Fruit fly (Drosophila melanogaster) whole organism, embryonic: Measurements from ENCODE around the gene Trf.
A peak's percentile ranks its signal among the peaks of the same experiment; 100 is the strongest.

ENCODE experiments used
- CG10267 ChIP-seq: fragments of 200-800 bp; sonication (Bioruptor generic); optimal IDR thresholded peaks from 2 replicates; lab custom pipeline; 2018; ENCODE audit warnings: missing biosample characterization, mild to moderate bottlenecking, missing genetic modification characterization, moderate library complexity
- CG10979 ChIP-seq: fragments of 200-800 bp; sonication (Bioruptor generic); optimal IDR thresholded peaks from 2 replicates; lab custom pipeline; 2018; ENCODE audit warnings: missing biosample characterization, mild to moderate bottlenecking, missing genetic modification characterization, moderate library complexity
- CG13775 ChIP-seq: fragments of 200-800 bp; sonication (Bioruptor generic); optimal IDR thresholded peaks from 3 replicates; lab custom pipeline; 2017; ENCODE audit warnings: missing biosample characterization, mild to moderate bottlenecking, missing genetic modification characterization
- CG14667 ChIP-seq: fragments of 200-800 bp; sonication (Bioruptor generic); IDR thresholded peaks from 2 replicates; pipeline ENCODE4 v1.3.6; 2022; ENCODE audit warnings: missing biosample characterization, missing genetic modification characterization
- CG14710 ChIP-seq: fragments of 200-800 bp; sonication (Bioruptor generic); optimal IDR thresholded peaks from 3 replicates; lab custom pipeline; 2019; ENCODE audit warnings: missing biosample characterization, mild to moderate bottlenecking, missing genetic modification characterization, moderate library complexity
- CG15073 ChIP-seq: fragments of 200-800 bp; sonication (Bioruptor generic); optimal IDR thresholded peaks from 2 replicates; lab custom pipeline; 2016; ENCODE audit warnings: missing biosample characterization, missing genetic modification characterization
- CG1602 ChIP-seq: fragments of 200-800 bp; sonication (Bioruptor generic); optimal IDR thresholded peaks from 3 replicates; lab custom pipeline; 2016; ENCODE audit warnings: missing biosample characterization, missing genetic modification characterization
- CG17359 ChIP-seq: fragments of 200-800 bp; sonication (Bioruptor generic); optimal IDR thresholded peaks from 3 replicates; lab custom pipeline; 2018; ENCODE audit warnings: missing biosample characterization, mild to moderate bottlenecking, missing genetic modification characterization, moderate library complexity
- CG34224 ChIP-seq: fragments of 200-800 bp; sonication (Bioruptor generic); IDR thresholded peaks from 3 replicates; pipeline ENCODE4 v1.3.6; 2022; ENCODE audit warnings: missing biosample characterization, missing genetic modification characterization; ENCODE audit not compliant: partially characterized antibody
- CG4730 ChIP-seq: fragments of 200-800 bp; sonication (Bioruptor generic); IDR thresholded peaks from 2 replicates; pipeline ENCODE4 v1.3.6; 2022; ENCODE audit warnings: missing biosample characterization, missing genetic modification characterization
- CG6813 ChIP-seq: fragments of 200-800 bp; sonication (Bioruptor generic); optimal IDR thresholded peaks from 2 replicates; lab custom pipeline; 2017; ENCODE audit warnings: missing biosample characterization, missing genetic modification characterization, mild to moderate bottlenecking, moderate library complexity, missing genetic modification reagents
- CG7786 ChIP-seq: fragments of 200-800 bp; sonication (Bioruptor generic); optimal IDR thresholded peaks from 2 replicates; lab custom pipeline; 2016; ENCODE audit warnings: missing biosample characterization, missing genetic modification characterization
- CG8359 ChIP-seq: fragments of 200-800 bp; sonication (Bioruptor generic); optimal IDR thresholded peaks from 2 replicates; lab custom pipeline; 2017; ENCODE audit warnings: missing biosample characterization, mild to moderate bottlenecking, missing genetic modification characterization, borderline replicate concordance
- CG9215 ChIP-seq: fragments of 200-800 bp; sonication (Bioruptor generic); IDR thresholded peaks from 2 replicates; pipeline ENCODE4 v1.3.6; 2022; ENCODE audit warnings: missing biosample characterization, missing genetic modification characterization
- CHES-1-like ChIP-seq: fragments of 200-800 bp; sonication (Bioruptor generic); optimal IDR thresholded peaks from 2 replicates; lab custom pipeline; 2016; ENCODE audit warnings: missing biosample characterization, missing genetic modification characterization
- Dek ChIP-seq: fragments of 200-800 bp; sonication (Bioruptor generic); optimal IDR thresholded peaks from 3 replicates; lab custom pipeline; 2019; ENCODE audit warnings: missing biosample characterization, mild to moderate bottlenecking, missing genetic modification characterization, moderate library complexity
- Doc3 ChIP-seq: fragments of 200-800 bp; sonication (Bioruptor generic); IDR thresholded peaks from 3 replicates; pipeline ENCODE4 v1.3.6; 2022; ENCODE audit warnings: missing biosample characterization, missing genetic modification characterization; ENCODE audit not compliant: partially characterized antibody
- GATAe ChIP-seq: fragments of 200-800 bp; sonication (Bioruptor generic); conservative IDR thresholded peaks from 2 replicates; pipeline ENCODE4 v1.3.6; 2022; ENCODE audit warnings: missing biosample characterization, missing genetic modification characterization
- HLH54F ChIP-seq: fragments of 200-800 bp; sonication (Bioruptor generic); optimal IDR thresholded peaks from 3 replicates; lab custom pipeline; 2016; ENCODE audit warnings: missing biosample characterization, missing genetic modification characterization
- MBD-R2 ChIP-seq: fragments of 200-800 bp; sonication (Bioruptor generic); IDR thresholded peaks from 2 replicates; pipeline ENCODE4 v1.3.6; 2022; ENCODE audit warnings: missing biosample characterization, missing genetic modification characterization
- MTF-1 ChIP-seq: fragments of 200-800 bp; sonication (Bioruptor generic); optimal IDR thresholded peaks from 2 replicates; lab custom pipeline; 2018; ENCODE audit warnings: missing biosample characterization, mild to moderate bottlenecking, missing genetic modification characterization, borderline replicate concordance
- NFAT ChIP-seq: fragments of 200-800 bp; sonication (Bioruptor generic); IDR thresholded peaks from 2 replicates; pipeline ENCODE4 v1.3.6; 2022; ENCODE audit warnings: missing biosample characterization, missing genetic modification characterization
- Poxn ChIP-seq: fragments of 200-800 bp; sonication (Bioruptor generic); IDR thresholded peaks from 2 replicates; pipeline ENCODE4 v1.3.6; 2022; ENCODE audit warnings: missing biosample characterization, missing genetic modification characterization
- Sox100B ChIP-seq: fragments of 200-800 bp; sonication (Bioruptor generic); optimal IDR thresholded peaks from 3 replicates; lab custom pipeline; 2018; ENCODE audit warnings: missing biosample characterization, mild to moderate bottlenecking, missing genetic modification characterization
- Sox102F ChIP-seq: fragments of 200-800 bp; sonication (Bioruptor generic); optimal IDR thresholded peaks from 2 replicates; lab custom pipeline; 2018; ENCODE audit warnings: missing biosample characterization, mild to moderate bottlenecking, missing genetic modification characterization, moderate library complexity
- Sry-β ChIP-seq: fragments of 200-800 bp; sonication (Bioruptor generic); optimal IDR thresholded peaks from 2 replicates; lab custom pipeline; 2018; ENCODE audit warnings: missing biosample characterization, mild to moderate bottlenecking, missing genetic modification characterization, moderate library complexity
- Xbp1 ChIP-seq: fragments of 200-800 bp; sonication (Bioruptor generic); optimal IDR thresholded peaks from 3 replicates; lab custom pipeline; 2016; ENCODE audit warnings: missing biosample characterization, mild to moderate bottlenecking, missing genetic modification characterization
- ara ChIP-seq: fragments of 200-800 bp; sonication (Bioruptor generic); IDR thresholded peaks from 2 replicates; pipeline ENCODE4 v1.3.6; 2022; ENCODE audit warnings: missing biosample characterization, missing genetic modification characterization
- chinmo ChIP-seq: fragments of 200-800 bp; sonication (Bioruptor generic); IDR thresholded peaks from 4 replicates; pipeline ENCODE4 v1.3.6; 2022; ENCODE audit warnings: missing biosample characterization, missing genetic modification characterization; ENCODE audit not compliant: partially characterized antibody
- chm ChIP-seq: fragments of 200-800 bp; sonication (Bioruptor generic); IDR thresholded peaks from 2 replicates; pipeline ENCODE4 v1.3.6; 2022; ENCODE audit warnings: missing biosample characterization, missing genetic modification characterization
- corto ChIP-seq: fragments of 200-800 bp; sonication (Bioruptor generic); optimal IDR thresholded peaks from 2 replicates; lab custom pipeline; 2016; ENCODE audit warnings: missing biosample characterization, mild to moderate bottlenecking, missing genetic modification characterization, moderate library complexity
- danr ChIP-seq: fragments of 200-800 bp; sonication (Bioruptor generic); IDR thresholded peaks from 2 replicates; pipeline ENCODE4 v1.3.6; 2022; ENCODE audit warnings: missing biosample characterization, missing genetic modification characterization
- dysf ChIP-seq: fragments of 200-800 bp; sonication (Bioruptor generic); IDR thresholded peaks from 3 replicates; pipeline ENCODE4 v1.3.6; 2022; ENCODE audit warnings: missing biosample characterization, missing genetic modification characterization
- gem ChIP-seq: fragments of 200-800 bp; sonication (Bioruptor generic); optimal IDR thresholded peaks from 2 replicates; lab custom pipeline; 2019; ENCODE audit warnings: missing biosample characterization, mild to moderate bottlenecking, missing genetic modification characterization, moderate library complexity
- inv ChIP-seq: fragments of 200-800 bp; sonication (Bioruptor generic); IDR thresholded peaks from 2 replicates; pipeline ENCODE4 v1.3.6; 2022; ENCODE audit warnings: missing biosample characterization, missing genetic modification characterization; ENCODE audit not compliant: partially characterized antibody
- jigr1 ChIP-seq: fragments of 200-800 bp; sonication (Bioruptor generic); IDR thresholded peaks from 3 replicates; pipeline ENCODE4 v1.3.6; 2022; ENCODE audit warnings: missing biosample characterization, missing genetic modification characterization
- lmd ChIP-seq: fragments of 200-800 bp; sonication (Bioruptor generic); IDR thresholded peaks from 2 replicates; pipeline ENCODE4 v1.3.6; 2022; ENCODE audit warnings: missing biosample characterization, missing genetic modification characterization
- mld ChIP-seq: fragments of 200-800 bp; sonication (Bioruptor generic); IDR thresholded peaks from 3 replicates; pipeline ENCODE4 v1.3.6; 2022; ENCODE audit warnings: missing biosample characterization, missing genetic modification characterization; ENCODE audit not compliant: partially characterized antibody
- pan ChIP-seq, 4 experiments: fragments of >200 bp in 3 of 4; fragments of 200-800 bp in 1 of 4; sonication (Bioruptor generic) in 1 of 4; optimal IDR thresholded peaks in 3 of 4; IDR thresholded peaks in 1 of 4; 2 replicates each; pipeline versions ENCODE4 v1.3.6 to Lab custom; 2017 to 2022; ENCODE audit warnings: missing biosample characterization in 2 of 4, missing genetic modification characterization in 2 of 4, mixed read lengths in 1 of 4
- psq ChIP-seq: fragments of 200-800 bp; sonication (Bioruptor generic); optimal IDR thresholded peaks from 2 replicates; lab custom pipeline; 2017; ENCODE audit warnings: missing biosample characterization, missing genetic modification characterization
- pzg ChIP-seq: fragments of 200-800 bp; sonication (Bioruptor generic); optimal IDR thresholded peaks from 3 replicates; lab custom pipeline; 2018; ENCODE audit warnings: missing biosample characterization, mild to moderate bottlenecking, missing genetic modification characterization, moderate library complexity
- ranshi ChIP-seq: fragments of 200-800 bp; sonication (Bioruptor generic); IDR thresholded peaks from 2 replicates; pipeline ENCODE4 v1.3.6; 2022; ENCODE audit warnings: missing biosample characterization, missing genetic modification characterization
- repo ChIP-seq: fragments of 200-800 bp; sonication (Bioruptor generic); optimal IDR thresholded peaks from 2 replicates; lab custom pipeline; 2016; ENCODE audit warnings: missing biosample characterization, missing genetic modification characterization
- sens-2 ChIP-seq: fragments of 200-800 bp; sonication (Bioruptor generic); IDR thresholded peaks from 2 replicates; pipeline ENCODE4 v1.3.6; 2022; ENCODE audit warnings: missing biosample characterization, missing genetic modification characterization
- sqz ChIP-seq: fragments of 200-800 bp; sonication (Bioruptor generic); optimal IDR thresholded peaks from 3 replicates; lab custom pipeline; 2018; ENCODE audit warnings: missing biosample characterization, mild to moderate bottlenecking, missing genetic modification characterization
- stc ChIP-seq: fragments of 200-800 bp; sonication (Bioruptor generic); IDR thresholded peaks from 2 replicates; pipeline ENCODE4 v1.3.6; 2022; ENCODE audit warnings: missing biosample characterization, missing genetic modification characterization
- tap ChIP-seq: fragments of 200-800 bp; optimal IDR thresholded peaks from 3 replicates; lab custom pipeline; 2019; ENCODE audit warnings: missing biosample characterization, mild to moderate bottlenecking, missing genetic modification characterization, moderate library complexity

Gene Trf

DNA sequence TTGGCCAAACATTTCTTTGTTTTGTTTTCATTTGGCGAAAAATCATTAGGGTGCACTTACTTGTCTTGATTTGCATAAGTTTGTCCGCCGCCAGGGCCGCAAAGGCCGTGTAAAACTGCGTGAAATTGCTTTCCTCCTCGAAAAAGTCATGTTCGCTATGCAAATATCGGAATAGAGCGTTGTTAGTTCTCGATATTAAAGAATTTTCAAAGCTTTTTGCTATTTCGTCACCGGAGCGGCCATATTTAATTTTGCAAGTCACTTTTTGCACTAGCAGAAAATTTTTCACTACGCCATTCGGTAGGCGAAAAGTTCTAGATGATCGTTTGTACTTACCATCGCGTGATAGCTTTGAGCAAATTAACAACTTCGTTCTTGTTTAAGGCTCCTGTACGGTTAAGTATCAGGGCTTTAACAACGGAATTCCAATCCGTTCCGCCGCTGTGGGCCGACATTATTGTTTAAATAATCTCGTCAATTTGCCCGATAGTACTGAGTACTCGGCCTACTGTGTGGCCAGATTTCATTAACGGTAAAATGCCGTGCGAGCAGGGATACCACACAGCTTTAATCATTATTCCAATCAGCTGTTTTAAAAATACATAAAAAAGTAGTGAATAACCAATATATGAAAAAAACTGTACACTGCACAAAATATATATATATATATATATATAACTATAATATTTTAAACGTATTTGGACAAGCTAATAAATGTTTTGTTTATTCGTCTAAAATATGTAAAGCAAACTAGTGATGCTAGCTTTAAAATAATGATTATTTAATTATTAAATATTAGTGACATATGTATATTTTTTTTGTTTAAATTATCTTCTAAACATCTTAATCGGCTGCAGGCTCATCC is 1.4 kb upstream of the Trf start, which contains the start of gene poe (continued):
- TF ChIP-seq CG14667 (no peak), sens-2 (GFP tag; lab: Robert Waterston, UW) (no peak), pzg (GFP tag; lab: Kevin White, UChicago) (peak; percentile 82), CG17359 (peak; percentile 56), dysf (peak; percentile 56; the same call in 1 of the 3 replicates), psq (GFP tag; lab: Kevin White, UChicago) (peak; percentile 7), CG7786 (GFP tag; lab: Kevin White, UChicago) (no peak), CG9215 (GFP tag; lab: Robert Waterston, UW) (peak; percentile 30; the same call in 1 of the 2 replicates), pan (optimal IDR thresholded peaks at IDR 0.05; lab: Kevin White, UChicago) (no peak), pan (GFP tag; optimal IDR thresholded peaks at IDR 0.05 in 1 of 2, IDR thresholded peaks at IDR 0.05 in 1 of 2) (peak in 1 of 2 experiments; percentile 73), CG6813 (GFP tag; lab: Kevin White, UChicago) (peak; percentile 36), corto (no peak), CHES-1-like (GFP tag; lab: Kevin White, UChicago) (peak; percentile 21), HLH54F (GFP tag; lab: Kevin White, UChicago) (no peak), Poxn (GFP tag; lab: Robert Waterston, UW) (no peak), lmd (GFP tag; lab: Robert Waterston, UW) (peak; percentile 57), CG1602 (peak; percentile 38), inv (GFP tag; lab: Robert Waterston, UW) (no peak), MTF-1 (GFP tag; lab: Kevin White, UChicago) (peak; percentile 23), ara (GFP tag; lab: Robert Waterston, UW) (peak; percentile 61), CG8359 (peak; percentile 15), repo (GFP tag; lab: Kevin White, UChicago) (no peak), chm (GFP tag; lab: Robert Waterston, UW) (no peak), CG14710 (peak; percentile 96), CG15073 (GFP tag; lab: Kevin White, UChicago) (no peak), NFAT (GFP tag; lab: Robert Waterston, UW) (peak; percentile 35; the same call in 1 of the 2 replicates), CG4730 (GFP tag; lab: Robert Waterston, UW) (peak; percentile 39; the same call in 1 of the 2 replicates), stc (peak; percentile 68), Sox102F (GFP tag; lab: Kevin White, UChicago) (no peak), chinmo (0 out of 4 replicates have a peak, but pooled peaks have one; percentile 29), MBD-R2 (GFP tag; lab: Robert Waterston, UW) (peak; percentile 74), CG13775 (peak; percentile 28), GATAe (GFP tag; lab: Robert Waterston, UW) (no peak), ranshi (peak; percentile 28; the same call in 1 of the 2 replicates), CG34224 (peak; percentile 22; the same call in 2 of the 3 replicates), sqz (peak; percentile 99), gem (no peak), CG10267 (tag; lab: Kevin White, UChicago) (peak; percentile 74), Doc3 (no peak), CG10979 (peak; percentile 70), Sox100B (no peak), mld (GFP tag; lab: Robert Waterston, UW) (peak; percentile 41; the same call in 1 of the 3 replicates), danr (GFP tag; lab: Robert Waterston, UW) (peak; percentile 10; the same call in 1 of the 2 replicates), tap (no peak), Dek (tag; lab: Kevin White, UChicago) (peak; percentile 59), Sry-β (GFP tag; lab: Kevin White, UChicago) (peak; percentile 23), jigr1 (no peak), Xbp1 (no peak)
